Worm (Caenorhabditis elegans) whole organism, L4 larva: ENCODE measurements around the gene Y55F3AM.9.

Source experiments
- F37D6.2 ChIP-seq: sonication (generic microtip); optimal IDR thresholded peaks from 2 replicates; lab custom pipeline; 2016; ENCODE audit warnings: mild to moderate bottlenecking, missing genetic modification characterization, missing compliant biosample characterization
- F49E8.2 ChIP-seq: sonication (generic microtip); optimal IDR thresholded peaks from 2 replicates; lab custom pipeline; 2016; ENCODE audit warnings: missing compliant biosample characterization, mild to moderate bottlenecking, missing genetic modification characterization, borderline replicate concordance
- T20F7.1 ChIP-seq: fragments of 200-800 bp; sonication (Bioruptor generic); optimal IDR thresholded peaks from 2 replicates; lab custom pipeline; 2018; ENCODE audit warnings: mild to moderate bottlenecking, missing genetic modification characterization, missing compliant biosample characterization
- T26A8.4 ChIP-seq: fragments of 200-800 bp; sonication (Bioruptor generic); IDR thresholded peaks from 2 replicates; pipeline ENCODE4 v1.3.6; 2022; ENCODE audit warnings: missing genetic modification characterization, missing compliant biosample characterization
- Y48G9A.11 ChIP-seq: fragments of 200-800 bp; sonication (Bioruptor generic); IDR thresholded peaks from 2 replicates; pipeline ENCODE4 v1.3.6; 2022; ENCODE audit warnings: missing genetic modification reagents, missing genetic modification characterization, missing compliant biosample characterization
- Y5F2A.4 ChIP-seq: fragments of 200-800 bp; sonication (Bioruptor generic); optimal IDR thresholded peaks from 2 replicates; lab custom pipeline; 2018; ENCODE audit warnings: mild to moderate bottlenecking, missing genetic modification characterization, missing compliant biosample characterization
- aly-2 ChIP-seq: sonication (generic microtip); optimal IDR thresholded peaks from 2 replicates; lab custom pipeline; 2018; ENCODE audit warnings: missing biosample characterization, missing genetic modification characterization
- ama-1 ChIP-seq: fragments of 150-350 bp; optimal IDR thresholded peaks from 2 replicates; lab custom pipeline; 2014; ENCODE audit warnings: inconsistent platforms, mixed read lengths
- daf-12 ChIP-seq: fragments of 150-350 bp; optimal IDR thresholded peaks from 2 replicates; lab custom pipeline; 2014; ENCODE audit warnings: missing biosample characterization, missing genetic modification reagents, missing genetic modification characterization
- daf-16 ChIP-seq, 3 experiments: sonication (generic microtip); optimal IDR thresholded peaks; 2 replicates each; lab custom pipeline; 2016 to 2017; ENCODE audit warnings: missing genetic modification characterization in 3 of 3, missing genetic modification reagents in 3 of 3, mild to moderate bottlenecking in 2 of 3, missing compliant biosample characterization in 2 of 3, missing biosample characterization in 1 of 3, moderate library complexity in 1 of 3
- dmd-6 ChIP-seq: fragments of 200-800 bp; sonication (Bioruptor generic); IDR thresholded peaks from 2 replicates; pipeline ENCODE4 v1.3.6; 2022; ENCODE audit warnings: missing genetic modification reagents, missing genetic modification characterization, missing compliant biosample characterization
- dmd-9 ChIP-seq: fragments of 200-800 bp; sonication (Bioruptor generic); IDR thresholded peaks from 2 replicates; pipeline ENCODE4 v1.3.6; 2022; ENCODE audit warnings: missing genetic modification reagents, missing genetic modification characterization, missing compliant biosample characterization
- dpl-1 ChIP-seq: fragments of 150-350 bp; optimal IDR thresholded peaks from 2 replicates; lab custom pipeline; 2014; ENCODE audit warnings: missing biosample characterization, missing genetic modification reagents, missing genetic modification characterization
- egl-27 ChIP-seq: sonication (generic microtip); optimal IDR thresholded peaks from 3 replicates; lab custom pipeline; 2017; ENCODE audit warnings: missing biosample characterization, missing genetic modification reagents, missing genetic modification characterization
- fkh-10 ChIP-seq: fragments of 150-350 bp; optimal IDR thresholded peaks from 2 replicates; lab custom pipeline; 2014; ENCODE audit warnings: missing biosample characterization, missing genetic modification reagents, missing genetic modification characterization
- gei-8 ChIP-seq: fragments of 200-800 bp; sonication (Bioruptor generic); optimal IDR thresholded peaks from 2 replicates; lab custom pipeline; 2018; ENCODE audit warnings: mild to moderate bottlenecking, missing genetic modification characterization, missing compliant biosample characterization
- hif-1 ChIP-seq, 2 experiments: sonication (generic microtip); optimal IDR thresholded peaks; 2 replicates each; lab custom pipeline; 2016 to 2017; ENCODE audit warnings: missing compliant biosample characterization in 2 of 2, missing genetic modification characterization in 2 of 2, missing genetic modification reagents in 2 of 2, missing genotype in 2 of 2, mild to moderate bottlenecking in 1 of 2
- hlh-11 ChIP-seq: fragments of 200-800 bp; sonication (Bioruptor generic); optimal IDR thresholded peaks from 2 replicates; lab custom pipeline; 2018; ENCODE audit warnings: mild to moderate bottlenecking, missing genetic modification characterization, missing compliant biosample characterization
- hlh-30 ChIP-seq: sonication (generic microtip); optimal IDR thresholded peaks from 2 replicates; lab custom pipeline; 2017; ENCODE audit warnings: antibody characterized with exemption, mild to moderate bottlenecking, missing genetic modification characterization, missing compliant biosample characterization; ENCODE audit not compliant: insufficient read depth
- lin-29 ChIP-seq: fragments of 200-800 bp; sonication (Bioruptor generic); IDR thresholded peaks from 2 replicates; pipeline ENCODE4 v1.3.6; 2022; ENCODE audit warnings: missing genetic modification reagents, missing genetic modification characterization, missing compliant biosample characterization
- lin-38 ChIP-seq: fragments of 200-800 bp; sonication (Bioruptor generic); IDR thresholded peaks from 2 replicates; pipeline ENCODE4 v1.3.6; 2022; ENCODE audit warnings: missing genetic modification reagents, missing genetic modification characterization, missing compliant biosample characterization
- lin-39 ChIP-seq: fragments of 150-350 bp; optimal IDR thresholded peaks from 2 replicates; lab custom pipeline; 2014; ENCODE audit warnings: missing biosample characterization, missing genetic modification reagents, missing genetic modification characterization
- lir-3 ChIP-seq: sonication (generic microtip); optimal IDR thresholded peaks from 2 replicates; lab custom pipeline; 2016; ENCODE audit warnings: mild to moderate bottlenecking, missing genetic modification characterization, missing compliant biosample characterization
- lsy-2 ChIP-seq, 2 experiments: fragments of 150-350 bp in 1 of 2; sonication (generic microtip) in 1 of 2; optimal IDR thresholded peaks; 2 replicates each; lab custom pipeline; 2014 to 2017; ENCODE audit warnings: missing biosample characterization in 2 of 2, missing genetic modification characterization in 2 of 2
- madf-9 ChIP-seq: fragments of 200-800 bp; sonication (Bioruptor generic); conservative IDR thresholded peaks from 2 replicates; pipeline ENCODE4 v1.3.6; 2022; ENCODE audit warnings: missing genetic modification reagents, missing genetic modification characterization, missing compliant biosample characterization
- mdl-1 ChIP-seq, 2 experiments: fragments of 150-350 bp in 1 of 2; sonication (generic microtip) in 1 of 2; optimal IDR thresholded peaks; 2 replicates each; lab custom pipeline; 2014 to 2017; ENCODE audit warnings: missing biosample characterization in 2 of 2, missing genetic modification characterization in 2 of 2
- mdt-29 ChIP-seq: fragments of 200-800 bp; sonication (Bioruptor generic); IDR thresholded peaks from 2 replicates; pipeline ENCODE4 v1.3.6; 2022; ENCODE audit warnings: missing genetic modification reagents, missing genetic modification characterization, missing compliant biosample characterization
- mep-1 ChIP-seq: fragments of 150-350 bp; sonication (generic microtip); optimal IDR thresholded peaks from 3 replicates; lab custom pipeline; 2014; ENCODE audit warnings: missing biosample characterization, missing genetic modification characterization
- mes-2 ChIP-seq: sonication (generic microtip); optimal IDR thresholded peaks from 2 replicates; lab custom pipeline; 2016; ENCODE audit warnings: missing genotype, mild to moderate bottlenecking, missing genetic modification characterization, missing compliant biosample characterization; ENCODE audit not compliant: poor library complexity, severe bottlenecking
- nhr-11 ChIP-seq: fragments of 150-350 bp; optimal IDR thresholded peaks from 2 replicates; lab custom pipeline; 2014; ENCODE audit warnings: missing biosample characterization, missing genetic modification characterization
- nhr-111 ChIP-seq: fragments of 200-800 bp; sonication (Bioruptor generic); optimal IDR thresholded peaks from 2 replicates; lab custom pipeline; 2018; ENCODE audit warnings: mild to moderate bottlenecking, missing genetic modification characterization, missing compliant biosample characterization
- nhr-41 ChIP-seq: fragments of 200-800 bp; sonication (Bioruptor generic); IDR thresholded peaks from 2 replicates; pipeline ENCODE4 v1.3.6; 2022; ENCODE audit warnings: missing genetic modification reagents, missing genetic modification characterization, missing compliant biosample characterization
- nhr-48 ChIP-seq: sonication (generic microtip); optimal IDR thresholded peaks from 2 replicates; lab custom pipeline; 2016; ENCODE audit warnings: mild to moderate bottlenecking, missing genetic modification characterization, missing compliant biosample characterization
- nhr-76 ChIP-seq: fragments of 150-350 bp; optimal IDR thresholded peaks from 2 replicates; lab custom pipeline; 2014; ENCODE audit warnings: missing biosample characterization, missing genetic modification characterization
- pha-4 ChIP-seq, 2 experiments: fragments of 150-350 bp in 1 of 2; fragments of 200-800 bp in 1 of 2; sonication (Bioruptor generic) in 1 of 2; IDR thresholded peaks in 1 of 2; optimal IDR thresholded peaks in 1 of 2; 2 replicates each; pipeline versions ENCODE4 v1.3.6 to Lab custom; 2014 to 2022; ENCODE audit warnings: missing genetic modification characterization in 2 of 2, missing genetic modification reagents in 2 of 2, missing biosample characterization in 1 of 2, missing compliant biosample characterization in 1 of 2
- rbr-2 ChIP-seq: sonication (generic microtip); optimal IDR thresholded peaks from 2 replicates; lab custom pipeline; 2016; ENCODE audit warnings: missing genotype, missing genetic modification characterization, missing compliant biosample characterization
- skn-1 ChIP-seq: fragments of 150-350 bp; optimal IDR thresholded peaks from 2 replicates; lab custom pipeline; 2014; ENCODE audit warnings: missing biosample characterization, missing genetic modification characterization
- spr-1 ChIP-seq: sonication (generic microtip); optimal IDR thresholded peaks from 2 replicates; lab custom pipeline; 2016; ENCODE audit warnings: mild to moderate bottlenecking, missing genetic modification characterization, missing compliant biosample characterization
- tra-1 ChIP-seq: fragments of 200-800 bp; sonication (Bioruptor generic); IDR thresholded peaks from 2 replicates; pipeline ENCODE4 v1.3.6; 2022; ENCODE audit warnings: missing genetic modification reagents, missing genetic modification characterization, missing compliant biosample characterization
- vab-7 ChIP-seq: fragments of 200-800 bp; sonication (Bioruptor generic); IDR thresholded peaks from 2 replicates; pipeline ENCODE4 v1.3.6; 2022; ENCODE audit warnings: missing genetic modification reagents, missing genetic modification characterization, missing compliant biosample characterization
- zfp-2 ChIP-seq: sonication (generic microtip); optimal IDR thresholded peaks from 2 replicates; lab custom pipeline; 2016; ENCODE audit warnings: mild to moderate bottlenecking, missing genetic modification characterization, missing compliant biosample characterization
- zip-2 ChIP-seq: fragments of 150-350 bp; optimal IDR thresholded peaks from 2 replicates; lab custom pipeline; 2014; ENCODE audit warnings: missing biosample characterization, missing genetic modification characterization

Y55F3AM.9 gene

DNA sequence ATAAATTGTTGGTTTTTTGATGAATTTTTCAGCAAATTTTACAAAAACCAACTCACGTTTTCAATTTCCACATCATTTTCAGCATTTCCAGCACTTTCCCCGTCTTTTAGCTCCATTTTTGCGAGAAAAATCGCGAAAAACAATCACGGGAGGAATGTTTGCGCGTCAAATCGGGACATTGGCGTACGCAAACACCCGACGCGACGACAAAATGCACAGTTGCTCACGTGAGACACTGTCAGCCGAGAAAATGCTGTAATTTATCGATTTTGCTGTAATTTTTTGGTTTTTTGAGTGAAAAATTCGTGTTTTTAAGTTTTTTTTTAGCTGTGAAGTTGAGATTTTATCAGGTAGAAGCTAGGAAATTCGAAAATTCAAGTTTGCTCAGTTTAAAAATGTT lies at the start of gene Y55F3AM.9:
Gene Y55F3AM.9 (minus strand): TSS at position 189 of the 400 bp plus-strand sequence.
- TF ChIP-seq nhr-111 (GFP tag; lab: Kevin White, UChicago) (no peak), nhr-11 (tag; lab: Kevin White, UChicago) (peak; percentile 9), Y5F2A.4 (GFP tag; lab: Kevin White, UChicago) (no peak), skn-1 (tag; lab: Kevin White, UChicago) (no peak), mdl-1 (tag; optimal IDR thresholded peaks at IDR 0.05; lab: Kevin White, UChicago) (peak in 1 of 2 experiments; percentile 59), F49E8.2 (tag; lab: Kevin White, UChicago) (no peak), T26A8.4 (no peak), gei-8 (no peak), nhr-76 (tag; lab: Kevin White, UChicago) (no peak), fkh-10 (peak; percentile 7), ama-1 (lab: Kevin White, UChicago) (peak; percentile 40), mes-2 (peak; percentile 64), T20F7.1 (GFP tag; lab: Kevin White, UChicago) (peak; percentile 26), hif-1 (tag; optimal IDR thresholded peaks at IDR 0.05; lab: Kevin White, UChicago) (peak in 1 of 2 experiments; percentile 55), madf-9 (GFP tag; lab: Robert Waterston, UW) (no peak), spr-1 (no peak), hlh-30 (peak; percentile 96), dmd-6 (GFP tag; lab: Robert Waterston, UW) (0 out of 2 replicates have a peak, but pooled peaks have one; percentile 17), nhr-48 (tag; lab: Kevin White, UChicago) (no peak), vab-7 (GFP tag; lab: Robert Waterston, UW) (0 out of 2 replicates have a peak, but pooled peaks have one; percentile 21), hlh-11 (peak; percentile 30), dpl-1 (GFP tag; lab: Kevin White, UChicago) (peak; percentile 39), daf-12 (tag; lab: Kevin White, UChicago) (no peak), pha-4 (GFP tag; IDR thresholded peaks at IDR 0.05; lab: Robert Waterston, UW) (no peak), pha-4 (tag; optimal IDR thresholded peaks at IDR 0.05; lab: Kevin White, UChicago) (no peak), lin-38 (GFP tag; lab: Robert Waterston, UW) (peak; percentile 57), egl-27 (tag; lab: Kevin White, UChicago) (no peak), daf-16 (GFP tag; optimal IDR thresholded peaks at IDR 0.05; lab: Kevin White, UChicago) (no peak), daf-16 (tag; optimal IDR thresholded peaks at IDR 0.05; lab: Kevin White, UChicago) (peak; percentile 29), lsy-2 (tag; optimal IDR thresholded peaks at IDR 0.05; lab: Kevin White, UChicago) (peak; percentile 14 to 60), mep-1 (tag; lab: Kevin White, UChicago) (peak; percentile 19), F37D6.2 (tag; lab: Kevin White, UChicago) (no peak), lin-29 (no peak), rbr-2 (tag; lab: Kevin White, UChicago) (peak; percentile 30)

DNA sequence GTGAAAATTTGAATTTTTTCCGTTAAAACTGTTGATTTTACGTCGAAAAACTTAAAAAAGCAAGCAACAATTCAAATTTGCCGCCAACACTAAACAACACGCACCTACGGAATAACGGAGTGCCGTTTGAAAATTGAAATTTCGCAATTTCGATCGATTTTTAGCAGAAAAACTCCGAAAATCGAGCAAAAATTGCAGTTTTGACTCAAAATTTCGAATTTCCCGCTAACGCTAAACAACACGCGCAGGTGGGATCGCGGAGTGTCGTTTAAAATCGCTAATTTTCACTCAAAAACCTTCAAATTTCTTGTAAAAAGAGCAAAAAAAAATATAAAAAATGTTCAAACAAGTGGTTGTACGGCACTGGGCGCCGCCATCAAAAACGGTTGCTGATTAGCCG lies 49.0 kb upstream of the Y55F3AM.9 start:
- TF ChIP-seq daf-16 (GFP tag; optimal IDR thresholded peaks at IDR 0.05; lab: Kevin White, UChicago) (no peak), daf-16 (tag; optimal IDR thresholded peaks at IDR 0.05; lab: Kevin White, UChicago) (peak; percentile 7), nhr-41 (GFP tag; lab: Robert Waterston, UW) (no peak), mdl-1 (tag; optimal IDR thresholded peaks at IDR 0.05; lab: Kevin White, UChicago) (no peak), zfp-2 (tag; lab: Kevin White, UChicago) (no peak), mdt-29 (no peak), mes-2 (no peak), lsy-2 (tag; optimal IDR thresholded peaks at IDR 0.05; lab: Kevin White, UChicago) (no peak), lin-39 (tag; lab: Kevin White, UChicago) (no peak), aly-2 (no peak), Y48G9A.11 (GFP tag; lab: Robert Waterston, UW) (peak; percentile 90), dmd-9 (GFP tag; lab: Robert Waterston, UW) (no peak), zip-2 (tag; lab: Kevin White, UChicago) (no peak), lir-3 (tag; lab: Kevin White, UChicago) (no peak), tra-1 (GFP tag; lab: Robert Waterston, UW) (no peak)
